Worm (Caenorhabditis elegans): ENCODE results near the gene Y43F8B.10.
A peak's percentile ranks its signal among the peaks of the same experiment; 100 is the strongest.

Gene Y43F8B.10

ce11 chrV:19445442-19445841 is 28.8 kb upstream of the Y43F8B.10 start, which contains the start of gene M04C3.1 (continued):
- TF ChIP-seq unc-130 (GFP tag; optimal IDR thresholded peaks at IDR 0.05) (no peak), lin-1 (GFP tag; IDR thresholded peaks at IDR 0.05) (no peak)

- TF ChIP-seq php-3 (GFP tag; IDR thresholded peaks at IDR 0.05) (no peak), dpl-1 (GFP tag; optimal IDR thresholded peaks at IDR 0.05) (no peak), mep-1 (tag; optimal IDR thresholded peaks at IDR 0.05) (no peak), set-16 (GFP tag; IDR thresholded peaks at IDR 0.05) (no peak), lin-29 (GFP tag; IDR thresholded peaks at IDR 0.05) (no peak), F26F4.8 (GFP tag; conservative IDR thresholded peaks at IDR 0.05) (no peak), F10B5.3 (tag; optimal IDR thresholded peaks at IDR 0.05) (no peak), duxl-1 (tag; optimal IDR thresholded peaks at IDR 0.05; ENCODE audit: poor library complexity) (no peak), daf-8 (GFP tag; IDR thresholded peaks at IDR 0.05) (no peak), nhr-10 (tag; optimal IDR thresholded peaks at IDR 0.05) (no peak), mxl-3 (GFP tag; optimal IDR thresholded peaks at IDR 0.05) (no peak), ama-1 (optimal IDR thresholded peaks at IDR 0.05) (no peak), lim-7 (GFP tag; IDR thresholded peaks at IDR 0.05) (no peak), Y105C5A.15 (GFP tag; IDR thresholded peaks at IDR 0.05) (no peak), ceh-32 (tag; optimal IDR thresholded peaks at IDR 0.05; ENCODE audit: poor library complexity) (no peak)
Observed at ce11 chrV:19448805-19449204, 25.5 kb upstream of the Y43F8B.10 start, which contains the start of gene M04C3.2. Gene M04C3.2 (minus strand): TSS chrV:19448905.

ce11 chrV:19449544-19449943 is 24.7 kb upstream of the Y43F8B.10 start, which contains the start of gene M04C3.5:
Gene M04C3.5 (plus strand): TSS chrV:19449733.
- TF ChIP-seq pqm-1 (tag; optimal IDR thresholded peaks at IDR 0.05) (peak; percentile 55), nhr-11 (tag; optimal IDR thresholded peaks at IDR 0.05) (no peak), aha-1 (tag) (peak; percentile 48), F10B5.3 (tag; optimal IDR thresholded peaks at IDR 0.05) (no peak), gei-8 (GFP tag; optimal IDR thresholded peaks at IDR 0.05) (no peak), lin-1 (GFP tag; IDR thresholded peaks at IDR 0.05) (no peak), daf-16 (GFP tag; optimal IDR thresholded peaks at IDR 0.05) (no peak), daf-16 (tag; optimal IDR thresholded peaks at IDR 0.05) (peak; percentile 35), mdt-29 (GFP tag; IDR thresholded peaks at IDR 0.05) (no peak), madf-5 (GFP tag; IDR thresholded peaks at IDR 0.05) (no peak), hmg-1.1 (GFP tag; IDR thresholded peaks at IDR 0.05) (no peak), nhr-111 (GFP tag; optimal IDR thresholded peaks at IDR 0.05) (no peak), unc-62 (GFP tag; optimal IDR thresholded peaks at IDR 0.05 in 1 of 2) (peak in 1 of 2 experiments; percentile 67), unc-62 (tag; optimal IDR thresholded peaks at IDR 0.05) (no peak), mep-1 (tag; optimal IDR thresholded peaks at IDR 0.05) (no peak), hlh-11 (tag; optimal IDR thresholded peaks at IDR 0.05) (peak; percentile 26), nhr-28 (tag; optimal IDR thresholded peaks at IDR 0.05) (peak; percentile 23), dmd-6 (GFP tag; IDR thresholded peaks at IDR 0.05) (peak; percentile 61)

ce11 chrV:19455650-19456049 is 18.6 kb upstream of the Y43F8B.10 start, which contains the start of the genes Y43F8B.13 and Y43F8B.14:
Gene Y43F8B.13 (plus strand): TSS chrV:19455950.
Gene Y43F8B.14 (minus strand): TSS chrV:19455971.
- TF ChIP-seq ZK337.2 (GFP tag; IDR thresholded peaks at IDR 0.05): no peak
- TF ChIP-seq daf-16 (GFP tag; optimal IDR thresholded peaks at IDR 0.05): no peak
- peak; percentile 35 for TF ChIP-seq daf-16 (tag; optimal IDR thresholded peaks at IDR 0.05)
- TF ChIP-seq pqm-1 (tag; optimal IDR thresholded peaks at IDR 0.05): peak; percentile 56
- TF ChIP-seq ama-1 (optimal IDR thresholded peaks at IDR 0.05): no peak
- TF ChIP-seq nhr-48 (tag; optimal IDR thresholded peaks at IDR 0.05): no peak
- TF ChIP-seq snpc-4 (tag; optimal IDR thresholded peaks at IDR 0.05): no peak
- no peak for TF ChIP-seq nhr-11 (tag; optimal IDR thresholded peaks at IDR 0.05)
- no peak for TF ChIP-seq T20F7.1 (GFP tag; optimal IDR thresholded peaks at IDR 0.05)

Measured in whole organism, L4 larva.